Worm (Caenorhabditis elegans) whole organism, midembryonic: ENCODE measurements around the gene C35B1.5.

ENCODE experiments used
- cog-1 ChIP-seq: sonication (generic microtip); optimal IDR thresholded peaks from 2 replicates; lab custom pipeline; 2016; ENCODE audit warnings: missing genetic modification characterization, missing compliant biosample characterization
- med-1 ChIP-seq: sonication (generic microtip); optimal IDR thresholded peaks from 2 replicates; lab custom pipeline; 2017; ENCODE audit warnings: missing genetic modification characterization, mild to moderate bottlenecking, missing compliant biosample characterization, antibody characterized with exemption, missing genetic modification reagents; ENCODE audit not compliant: insufficient read depth

- TF ChIP-seq cog-1 (no peak), med-1 (no peak)
These were observed 10.4 kb upstream of the C35B1.5 start for ce11 chrIV:4094364-4094763.
